Worm (Caenorhabditis elegans) whole organism, L1 larva: ENCODE data around the gene ZC204.17.
"Not testable (repeated sequence)": the region's sequence is repeated elsewhere in the genome, so short reads cannot be mapped to it uniquely, and the experiment has no call there.

Source experiments
- C04F5.9 ChIP-seq: sonication (generic microtip); optimal IDR thresholded peaks from 2 replicates; lab custom pipeline; 2016; ENCODE audit warnings: missing genetic modification characterization, missing compliant biosample characterization
- C16A3.4 ChIP-seq: fragments of 150-350 bp; optimal IDR thresholded peaks from 2 replicates; lab custom pipeline; 2014; ENCODE audit warnings: missing biosample characterization, missing genetic modification characterization
- Y116A8C.19 ChIP-seq: sonication (generic microtip); optimal IDR thresholded peaks from 2 replicates; lab custom pipeline; 2016; ENCODE audit warnings: missing compliant biosample characterization, missing genetic modification characterization, borderline replicate concordance
- ceh-82 ChIP-seq, 3 experiments: fragments of 150-350 bp in 1 of 3; sonication (generic microtip) in 2 of 3; optimal IDR thresholded peaks; 2 replicates each; lab custom pipeline; 2014 to 2017; ENCODE audit warnings: missing biosample characterization in 3 of 3, missing genetic modification characterization in 3 of 3
- dsc-1 ChIP-seq: sonication (generic microtip); optimal IDR thresholded peaks from 2 replicates; lab custom pipeline; 2016; ENCODE audit warnings: mild to moderate bottlenecking, missing genetic modification characterization, missing compliant biosample characterization
- efl-1 ChIP-seq, 4 experiments: fragments of 150-350 bp; optimal IDR thresholded peaks in 3 of 4; peaks in 1 of 4; 1 replicate in 1 of 4; 2 replicates in 3 of 4; lab custom pipeline; 2014; ENCODE audit warnings: missing biosample characterization in 2 of 4, missing genetic modification characterization in 2 of 4, missing genetic modification reagents in 2 of 4
- elt-3 ChIP-seq, 6 experiments: fragments of 150-350 bp in 1 of 6; sonication (generic microtip); optimal IDR thresholded peaks; 2 replicates each; lab custom pipeline; 2017 to 2018; ENCODE audit warnings: missing biosample characterization in 6 of 6, missing genetic modification characterization in 6 of 6, inconsistent platforms in 1 of 6
- ets-5 ChIP-seq: fragments of 200-800 bp; sonication (Bioruptor generic); IDR thresholded peaks from 2 replicates; pipeline ENCODE4 v1.3.6; 2022; ENCODE audit warnings: missing genetic modification characterization, missing compliant biosample characterization
- fkh-10 ChIP-seq: sonication (generic microtip); optimal IDR thresholded peaks from 2 replicates; lab custom pipeline; 2017; ENCODE audit warnings: missing biosample characterization, missing genetic modification reagents, missing genetic modification characterization
- fkh-4 ChIP-seq: sonication (generic microtip); optimal IDR thresholded peaks from 2 replicates; lab custom pipeline; 2016; ENCODE audit warnings: missing compliant biosample characterization, missing genetic modification characterization, borderline replicate concordance
- fkh-8 ChIP-seq: sonication (generic microtip); optimal IDR thresholded peaks from 2 replicates; lab custom pipeline; 2016; ENCODE audit warnings: mild to moderate bottlenecking, missing genetic modification characterization, missing compliant biosample characterization
- hlh-17 ChIP-seq: fragments of 200-800 bp; sonication (Bioruptor generic); optimal IDR thresholded peaks from 2 replicates; lab custom pipeline; 2018; ENCODE audit warnings: missing genetic modification characterization, mild to moderate bottlenecking, missing compliant biosample characterization, moderate library complexity, borderline replicate concordance
- lin-15B ChIP-seq: fragments of 150-350 bp; sonication (generic microtip); optimal IDR thresholded peaks from 3 replicates; lab custom pipeline; 2014; ENCODE audit warnings: missing biosample characterization, missing genetic modification characterization
- lin-35 ChIP-seq, 2 experiments: fragments of 150-350 bp; optimal IDR thresholded peaks; 2 replicates each; lab custom pipeline; 2014; ENCODE audit warnings: missing biosample characterization in 2 of 2, missing genetic modification characterization in 2 of 2, missing genetic modification reagents in 2 of 2
- lir-3 ChIP-seq: sonication (generic microtip); optimal IDR thresholded peaks from 2 replicates; lab custom pipeline; 2016; ENCODE audit warnings: mild to moderate bottlenecking, missing genetic modification characterization, moderate library complexity, missing compliant biosample characterization; ENCODE audit not compliant: poor library complexity
- mdl-1 ChIP-seq, 2 experiments: fragments of 150-350 bp; optimal IDR thresholded peaks; 2 replicates each; lab custom pipeline; 2014 to 2017; ENCODE audit warnings: missing biosample characterization in 2 of 2, missing genetic modification characterization in 2 of 2, inconsistent platforms in 1 of 2
- nhr-19 ChIP-seq: fragments of 200-800 bp; sonication (Bioruptor generic); conservative IDR thresholded peaks from 2 replicates; pipeline ENCODE4 v1.3.6; 2022; ENCODE audit warnings: missing genetic modification characterization, missing compliant biosample characterization
- nhr-237 ChIP-seq: fragments of 150-350 bp; optimal IDR thresholded peaks from 2 replicates; lab custom pipeline; 2014; ENCODE audit warnings: missing biosample characterization, missing genetic modification characterization
- nhr-90 ChIP-seq: sonication (generic microtip); optimal IDR thresholded peaks from 2 replicates; lab custom pipeline; 2016; ENCODE audit warnings: mild to moderate bottlenecking, missing genetic modification characterization, missing compliant biosample characterization; ENCODE audit not compliant: poor library complexity
- pag-3 ChIP-seq: sonication (generic microtip); optimal IDR thresholded peaks from 2 replicates; lab custom pipeline; 2017; ENCODE audit warnings: missing genetic modification characterization, mild to moderate bottlenecking, missing compliant biosample characterization, antibody characterized with exemption, borderline replicate concordance; ENCODE audit not compliant: insufficient read depth
- skn-1 ChIP-seq: fragments of 150-350 bp; optimal IDR thresholded peaks from 2 replicates; lab custom pipeline; 2014; ENCODE audit warnings: missing biosample characterization, missing genetic modification characterization
- sox-4 ChIP-seq: sonication (generic microtip); optimal IDR thresholded peaks from 2 replicates; lab custom pipeline; 2016; ENCODE audit warnings: missing genetic modification characterization, missing compliant biosample characterization
- sptf-1 ChIP-seq: fragments of 150-350 bp; optimal IDR thresholded peaks from 2 replicates; lab custom pipeline; 2014; ENCODE audit warnings: missing biosample characterization, missing genetic modification characterization
- sup-37 ChIP-seq: fragments of 200-800 bp; sonication (Bioruptor generic); optimal IDR thresholded peaks from 2 replicates; lab custom pipeline; 2018; ENCODE audit warnings: mild to moderate bottlenecking, missing genetic modification characterization, missing compliant biosample characterization
- unc-62 ChIP-seq: fragments of 150-350 bp; optimal IDR thresholded peaks from 2 replicates; lab custom pipeline; 2014; ENCODE audit warnings: missing biosample characterization, missing genetic modification reagents, missing genetic modification characterization
- unc-86 ChIP-seq: sonication (generic microtip); optimal IDR thresholded peaks from 2 replicates; lab custom pipeline; 2016; ENCODE audit warnings: missing genetic modification characterization, missing compliant biosample characterization
- unc-98 ChIP-seq: fragments of 200-800 bp; sonication (Bioruptor generic); IDR thresholded peaks from 2 replicates; pipeline ENCODE4 v1.3.6; 2022; ENCODE audit warnings: missing genetic modification characterization, missing compliant biosample characterization
- vab-15 ChIP-seq: sonication (generic microtip); optimal IDR thresholded peaks from 2 replicates; lab custom pipeline; 2017; ENCODE audit warnings: missing genotype, mild to moderate bottlenecking, missing genetic modification characterization, missing compliant biosample characterization
- zag-1 ChIP-seq: fragments of 150-350 bp; optimal IDR thresholded peaks from 2 replicates; lab custom pipeline; 2014; ENCODE audit warnings: missing biosample characterization, missing genetic modification characterization
- ztf-4 ChIP-seq: fragments of 150-350 bp; optimal IDR thresholded peaks from 2 replicates; lab custom pipeline; 2014; ENCODE audit warnings: missing biosample characterization, missing genetic modification characterization

Gene ZC204.17

ce11 chrII:1650502-1650901 lies 4.4 kb upstream of the ZC204.17 start, which contains the start of gene fbxb-20:
TSS of gene fbxb-20 (minus strand) at chrII:1650602.
- TF ChIP-seq mdl-1 (tag; optimal IDR thresholded peaks at IDR 0.05; lab: Kevin White, UChicago) (no peak), ceh-82 (tag; optimal IDR thresholded peaks at IDR 0.05; lab: Kevin White, UChicago) (no peak), dsc-1 (no peak), fkh-10 (GFP tag; lab: Kevin White, UChicago) (no peak), hlh-17 (GFP tag; lab: Kevin White, UChicago) (no peak), sptf-1 (tag; lab: Kevin White, UChicago) (no peak)

ce11 chrII:1648768-1649167 lies 2.7 kb upstream of the ZC204.17 start, which contains the start of gene fbxb-21:
TSS of gene fbxb-21 (minus strand) at chrII:1648868.
- TF ChIP-seq unc-62 (GFP tag; lab: Kevin White, UChicago) (no peak), pag-3 (no peak), vab-15 (tag; lab: Kevin White, UChicago) (no peak), efl-1 (optimal IDR thresholded peaks at IDR 0.05; lab: Kevin White, UChicago) (no peak), efl-1 (GFP tag; optimal IDR thresholded peaks at IDR 0.05 in 1 of 2; lab: Kevin White, UChicago) (no peak), unc-86 (no peak), mdl-1 (tag; optimal IDR thresholded peaks at IDR 0.05; lab: Kevin White, UChicago) (no peak), skn-1 (tag; lab: Kevin White, UChicago) (no peak), fkh-4 (tag; lab: Kevin White, UChicago) (no peak), ztf-4 (tag; lab: Kevin White, UChicago) (no peak), sup-37 (GFP tag; lab: Kevin White, UChicago) (no peak), fkh-8 (tag; lab: Kevin White, UChicago) (no peak)

DNA sequence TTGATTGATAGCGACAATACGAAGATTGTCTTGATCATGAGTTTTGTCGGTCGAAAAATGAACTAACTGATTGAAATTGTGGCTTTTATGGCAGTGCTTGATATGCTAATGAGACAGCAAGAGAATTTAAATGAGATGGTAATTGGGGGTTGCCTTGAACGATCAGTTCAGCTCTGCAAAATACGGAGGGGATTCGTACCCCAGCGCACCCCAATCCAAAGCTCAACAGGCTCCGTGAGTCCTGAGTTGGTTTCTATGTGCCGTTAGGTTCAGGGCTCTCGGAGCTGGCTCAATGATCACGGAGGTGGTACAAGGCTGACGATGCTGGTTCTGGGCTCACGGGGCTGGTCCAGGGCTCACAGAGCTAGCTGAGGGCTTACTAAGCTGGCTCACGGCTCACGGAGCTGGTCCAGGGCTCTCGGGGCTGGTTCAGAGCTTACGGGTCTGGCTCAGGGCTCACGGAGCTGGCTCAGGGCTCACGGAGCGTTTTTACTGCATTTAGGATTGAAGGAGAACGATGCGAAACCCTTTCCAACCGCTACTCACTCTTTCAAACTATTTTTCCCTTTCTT lies 1.2 kb downstream of the ZC204.17 start, which contains the start of gene ZC204.6:
Gene ZC204.6, minus strand, starts transcription at position 51 of the 572 bp plus-strand sequence.
- TF ChIP-seq zag-1 (tag; lab: Kevin White, UChicago) = no peak
- TF ChIP-seq lir-3 (tag; lab: Kevin White, UChicago) = no peak
- TF ChIP-seq lin-15B (tag; lab: Kevin White, UChicago) = no peak
- no peak for TF ChIP-seq nhr-19 (GFP tag; lab: Robert Waterston, UW)
- TF ChIP-seq sox-4 (tag; lab: Kevin White, UChicago) = no peak
- no peak for TF ChIP-seq unc-98 (GFP tag; lab: Robert Waterston, UW)
- TF ChIP-seq lin-35 (GFP tag; optimal IDR thresholded peaks at IDR 0.05; lab: Kevin White, UChicago) = no peak
- TF ChIP-seq dsc-1 = no peak
- no peak for TF ChIP-seq C04F5.9 (tag; lab: Kevin White, UChicago)
- TF ChIP-seq C16A3.4 (tag; lab: Kevin White, UChicago) = no peak
- no peak for TF ChIP-seq unc-62 (GFP tag; lab: Kevin White, UChicago)
- no peak for TF ChIP-seq nhr-90 (tag; lab: Kevin White, UChicago)
- no peak for TF ChIP-seq nhr-237

DNA sequence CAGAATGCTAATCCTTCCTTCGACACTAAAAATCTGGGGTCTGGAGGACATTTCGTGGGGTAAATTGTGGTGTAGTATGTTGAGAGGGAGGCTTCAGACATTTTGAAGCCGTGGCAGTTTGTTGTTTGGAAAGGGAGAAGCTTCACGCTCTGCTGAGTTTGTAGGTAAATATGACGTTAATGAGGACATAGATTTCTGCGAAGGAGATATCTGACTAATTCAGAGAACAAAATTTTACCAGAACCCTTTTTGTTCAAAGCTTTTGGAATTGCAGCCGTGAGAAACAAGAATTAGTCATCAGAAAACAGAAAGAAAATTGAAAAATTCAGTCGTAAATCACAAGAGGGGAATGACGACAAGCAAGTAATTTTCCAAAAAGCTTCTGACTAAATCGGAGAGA lies 5.6 kb downstream of the ZC204.17 start, which contains the start of gene srh-72:
Gene srh-72, minus strand, starts transcription at position 101 of the 400 bp plus-strand sequence.
- TF ChIP-seq fkh-8 (tag; lab: Kevin White, UChicago) (peak; percentile 62), unc-98 (GFP tag; lab: Robert Waterston, UW) (no peak)

ce11 chrII:1636392-1636791 lies 9.7 kb downstream of the ZC204.17 start, which contains the start of gene srg-20:
TSS of gene srg-20 (plus strand) at chrII:1636692.
- TF ChIP-seq Y116A8C.19 (tag; lab: Kevin White, UChicago); elt-3 (tag; optimal IDR thresholded peaks at IDR 0.05; lab: Kevin White, UChicago); ets-5 (GFP tag; lab: Robert Waterston, UW): not testable (repeated sequence)
- TF ChIP-seq, all 84 proteins: peak for 0; not testable (repeated sequence) for 84
